Fruit fly (Drosophila melanogaster) Kc167 (cell line): ENCODE results near the gene CG17768.

Experiments used
- Myc ChIP-seq: fragments of >200 bp; optimal IDR thresholded peaks from 2 replicates; lab custom pipeline; 2017; ENCODE audit warnings: missing external identifiers
- Sin3A ChIP-seq: fragments of >200 bp; optimal IDR thresholded peaks from 2 replicates; lab custom pipeline; 2018; ENCODE audit warnings: missing external identifiers
- h ChIP-seq: fragments of >200 bp; optimal IDR thresholded peaks from 3 replicates; lab custom pipeline; 2018; ENCODE audit warnings: missing external identifiers
- psq ChIP-seq: fragments of >200 bp; optimal IDR thresholded peaks from 2 replicates; lab custom pipeline; 2017; ENCODE audit warnings: missing external identifiers
- ttk ChIP-seq: sonication (Bioruptor generic); optimal IDR thresholded peaks from 2 replicates; lab custom pipeline; 2017; ENCODE audit warnings: missing external identifiers

dm6 chr2L:10405008-10405654 is at the start of gene CG17768, which contains the start of the genes LSm-4 and Ir31a:
- no peak for TF ChIP-seq ttk (lab: Kevin White, UChicago)
- no peak for TF ChIP-seq psq (lab: Kevin White, UChicago)
- no peak for TF ChIP-seq h (lab: Kevin White, UChicago)
- TF ChIP-seq Myc (lab: Kevin White, UChicago) = no peak
- no peak for TF ChIP-seq Sin3A (lab: Kevin White, UChicago)
